Worm (Caenorhabditis elegans) whole organism, mixed stage, embryonic: Measurements from ENCODE around the gene C38C6.3.

ENCODE experiments used
- blmp-1 ChIP-seq: fragments of 150-350 bp; optimal IDR thresholded peaks from 2 replicates; lab custom pipeline; 2014; ENCODE audit warnings: missing biosample characterization, missing genetic modification characterization
- elt-3 ChIP-seq: fragments of 150-350 bp; optimal IDR thresholded peaks from 2 replicates; lab custom pipeline; 2014; ENCODE audit warnings: missing biosample characterization, missing genetic modification characterization
- lin-32 ChIP-seq: fragments of 200-800 bp; sonication (Bioruptor generic); optimal IDR thresholded peaks from 2 replicates; lab custom pipeline; 2018; ENCODE audit warnings: mild to moderate bottlenecking, missing genetic modification characterization, missing compliant biosample characterization
- lsy-2 ChIP-seq: fragments of 150-350 bp; optimal IDR thresholded peaks from 2 replicates; lab custom pipeline; 2014; ENCODE audit warnings: missing biosample characterization, missing genetic modification characterization
- mep-1 ChIP-seq: fragments of 150-350 bp; optimal IDR thresholded peaks from 2 replicates; lab custom pipeline; 2017; ENCODE audit warnings: missing biosample characterization, missing genetic modification reagents, missing genetic modification characterization, inconsistent platforms
- nhr-237 ChIP-seq: fragments of 150-350 bp; optimal IDR thresholded peaks from 2 replicates; lab custom pipeline; 2014; ENCODE audit warnings: missing biosample characterization, missing genetic modification characterization
- pha-4 ChIP-seq: fragments of 150-350 bp; optimal IDR thresholded peaks from 2 replicates; lab custom pipeline; 2018; ENCODE audit warnings: missing biosample characterization, missing genetic modification reagents, missing genetic modification characterization
- snpc-4 ChIP-seq: fragments of 150-350 bp; optimal IDR thresholded peaks from 2 replicates; lab custom pipeline; 2014; ENCODE audit warnings: missing biosample characterization, missing genetic modification characterization
- unc-39 ChIP-seq: fragments of 150-350 bp; optimal IDR thresholded peaks from 2 replicates; lab custom pipeline; 2014; ENCODE audit warnings: missing biosample characterization, missing genetic modification characterization
- unc-62 ChIP-seq: fragments of 150-350 bp; optimal IDR thresholded peaks from 2 replicates; lab custom pipeline; 2014; ENCODE audit warnings: missing biosample characterization, missing genetic modification reagents, missing genetic modification characterization

ce11 chrII:14672095-14672494, 39.2 kb downstream of the C38C6.3 start:
- TF ChIP-seq elt-3 (tag; lab: Kevin White, UChicago) (no peak), unc-62 (GFP tag; lab: Kevin White, UChicago) (no peak), lin-32 (GFP tag; lab: Kevin White, UChicago) (no peak), nhr-237 (no peak), pha-4 (no peak), snpc-4 (no peak), lsy-2 (tag; lab: Kevin White, UChicago) (no peak), unc-39 (tag; lab: Kevin White, UChicago) (no peak), blmp-1 (tag; lab: Kevin White, UChicago) (no peak), mep-1 (tag; lab: Kevin White, UChicago) (no peak)
